Worm (Caenorhabditis elegans) whole organism, young adult: Measurements from ENCODE around the gene irld-24.

ENCODE experiments used
- ZK185.1 ChIP-seq: sonication (generic microtip); optimal IDR thresholded peaks from 2 replicates; lab custom pipeline; 2016; ENCODE audit warnings: mild to moderate bottlenecking, missing genetic modification characterization, missing compliant biosample characterization; ENCODE audit not compliant: poor library complexity, severe bottlenecking
- ama-1 ChIP-seq, 3 experiments: fragments of 150-350 bp in 1 of 3; sonication (generic microtip) in 2 of 3; optimal IDR thresholded peaks; 2 replicates each; lab custom pipeline; 2014 to 2018; ENCODE audit warnings: missing biosample characterization in 2 of 3, missing genetic modification characterization in 2 of 3, missing genetic modification reagents in 2 of 3
- bed-1 ChIP-seq: fragments of 200-800 bp; sonication (Bioruptor generic); IDR thresholded peaks from 2 replicates; pipeline ENCODE4 v1.3.6; 2022; ENCODE audit warnings: missing genetic modification reagents, missing genetic modification characterization, missing compliant biosample characterization
- cebp-1 ChIP-seq, 2 experiments: fragments of 200-800 bp in 1 of 2; sonication (Bioruptor generic) in 1 of 2; sonication (generic microtip) in 1 of 2; IDR thresholded peaks in 1 of 2; optimal IDR thresholded peaks in 1 of 2; 2 replicates each; pipeline versions ENCODE4 v1.3.6 to Lab custom; 2017 to 2022; ENCODE audit warnings: missing compliant biosample characterization in 2 of 2, missing genetic modification characterization in 2 of 2, mild to moderate bottlenecking in 1 of 2, missing genetic modification reagents in 1 of 2, moderate library complexity in 1 of 2
- ceh-27 ChIP-seq: fragments of 200-800 bp; sonication (Bioruptor generic); optimal IDR thresholded peaks from 2 replicates; lab custom pipeline; 2018; ENCODE audit warnings: mild to moderate bottlenecking, missing genetic modification characterization, moderate library complexity, missing compliant biosample characterization
- egrh-3 ChIP-seq: fragments of 200-800 bp; sonication (Bioruptor generic); IDR thresholded peaks from 2 replicates; pipeline ENCODE4 v1.3.6; 2022; ENCODE audit warnings: missing genetic modification reagents, missing genetic modification characterization, missing compliant biosample characterization
- him-1 ChIP-seq: sonication (generic microtip); optimal IDR thresholded peaks from 2 replicates; lab custom pipeline; 2016; ENCODE audit warnings: missing genotype, missing genetic modification reagents, missing genetic modification characterization, missing compliant biosample characterization
- lin-54 ChIP-seq: fragments of 200-800 bp; sonication (Bioruptor generic); optimal IDR thresholded peaks from 2 replicates; lab custom pipeline; 2018; ENCODE audit warnings: mild to moderate bottlenecking, missing genetic modification characterization, missing compliant biosample characterization
- madf-8 ChIP-seq: fragments of 200-800 bp; sonication (Bioruptor generic); conservative IDR thresholded peaks from 2 replicates; pipeline ENCODE4 v1.3.6; 2022; ENCODE audit warnings: missing genetic modification reagents, missing genetic modification characterization, missing compliant biosample characterization
- nhr-90 ChIP-seq: sonication (generic microtip); optimal IDR thresholded peaks from 2 replicates; lab custom pipeline; 2016; ENCODE audit warnings: missing genotype, mild to moderate bottlenecking, missing genetic modification characterization, missing compliant biosample characterization
- unc-130 ChIP-seq: sonication (generic microtip); optimal IDR thresholded peaks from 2 replicates; lab custom pipeline; 2016; ENCODE audit warnings: missing genetic modification reagents, missing genetic modification characterization, missing compliant biosample characterization
- zim-3 ChIP-seq: sonication (generic microtip); optimal IDR thresholded peaks from 2 replicates; lab custom pipeline; 2017; ENCODE audit warnings: mild to moderate bottlenecking, missing genetic modification characterization, moderate library complexity, missing compliant biosample characterization
- ztf-22 ChIP-seq: fragments of 200-800 bp; sonication (Bioruptor generic); optimal IDR thresholded peaks from 2 replicates; lab custom pipeline; 2018; ENCODE audit warnings: mild to moderate bottlenecking, missing genetic modification characterization, moderate library complexity, missing compliant biosample characterization

- TF ChIP-seq lin-54 (GFP tag; lab: Kevin White, UChicago) (no peak), him-1 (tag; lab: Kevin White, UChicago) (no peak), madf-8 (no peak), ZK185.1 (no peak), cebp-1 (GFP tag; IDR thresholded peaks at IDR 0.05; lab: Robert Waterston, UW) (no peak), cebp-1 (tag; optimal IDR thresholded peaks at IDR 0.05; lab: Kevin White, UChicago) (no peak), ceh-27 (GFP tag; lab: Kevin White, UChicago) (no peak), unc-130 (GFP tag; lab: Kevin White, UChicago) (no peak), zim-3 (no peak), bed-1 (GFP tag; lab: Robert Waterston, UW) (no peak), nhr-90 (tag; lab: Kevin White, UChicago) (no peak), ama-1 (optimal IDR thresholded peaks at IDR 0.05; lab: Kevin White, UChicago) (no peak), ama-1 (GFP tag; optimal IDR thresholded peaks at IDR 0.05; lab: Kevin White, UChicago) (no peak), ztf-22 (GFP tag; lab: Kevin White, UChicago) (no peak), egrh-3 (GFP tag; lab: Robert Waterston, UW) (no peak)
These were observed 9.5 kb downstream of the irld-24 start, which contains the start of the genes C31E10.5 and C31E10.6 for ce11 chrX:13995803-13996388.
